Worm (Caenorhabditis elegans) whole organism, mixed stage, embryonic: ENCODE data around the gene cdr-6.
A peak's percentile ranks its signal among the peaks of the same experiment; 100 is the strongest.

Experiments
- bed-3 ChIP-seq: fragments of 200-800 bp; sonication (Bioruptor generic); optimal IDR thresholded peaks from 3 replicates; lab custom pipeline; 2018; ENCODE audit warnings: mild to moderate bottlenecking, missing genetic modification characterization, moderate library complexity, missing compliant biosample characterization
- blmp-1 ChIP-seq: fragments of 150-350 bp; optimal IDR thresholded peaks from 2 replicates; lab custom pipeline; 2014; ENCODE audit warnings: missing biosample characterization, missing genetic modification characterization
- ceh-83 ChIP-seq: fragments of 200-800 bp; sonication (Bioruptor generic); optimal IDR thresholded peaks from 2 replicates; lab custom pipeline; 2018; ENCODE audit warnings: mild to moderate bottlenecking, missing genetic modification characterization, missing compliant biosample characterization
- ces-1 ChIP-seq: fragments of 150-350 bp; optimal IDR thresholded peaks from 2 replicates; lab custom pipeline; 2014; ENCODE audit warnings: missing biosample characterization, missing genetic modification reagents, missing genetic modification characterization
- cnd-1 ChIP-seq: fragments of 200-800 bp; sonication (Bioruptor generic); optimal IDR thresholded peaks from 2 replicates; lab custom pipeline; 2018; ENCODE audit warnings: mild to moderate bottlenecking, missing genetic modification characterization, missing compliant biosample characterization
- drap-1 ChIP-seq: fragments of 200-800 bp; sonication (Bioruptor generic); optimal IDR thresholded peaks from 3 replicates; lab custom pipeline; 2018; ENCODE audit warnings: mild to moderate bottlenecking, missing genetic modification characterization, missing compliant biosample characterization
- elt-1 ChIP-seq: sonication (generic microtip); optimal IDR thresholded peaks from 2 replicates; lab custom pipeline; 2017; ENCODE audit warnings: missing genetic modification characterization, mild to moderate bottlenecking, missing compliant biosample characterization, antibody characterized with exemption, moderate library complexity, borderline replicate concordance; ENCODE audit not compliant: insufficient read depth
- elt-3 ChIP-seq: fragments of 150-350 bp; optimal IDR thresholded peaks from 2 replicates; lab custom pipeline; 2014; ENCODE audit warnings: missing biosample characterization, missing genetic modification characterization
- flh-1 ChIP-seq: fragments of 200-800 bp; sonication (Bioruptor generic); optimal IDR thresholded peaks from 2 replicates; lab custom pipeline; 2018; ENCODE audit warnings: mild to moderate bottlenecking, missing genetic modification characterization, moderate library complexity, missing compliant biosample characterization
- ham-2 ChIP-seq: fragments of 200-800 bp; sonication (Bioruptor generic); optimal IDR thresholded peaks from 2 replicates; lab custom pipeline; 2018; ENCODE audit warnings: mild to moderate bottlenecking, missing genetic modification characterization, missing compliant biosample characterization
- hlh-1 ChIP-seq: fragments of 150-350 bp; optimal IDR thresholded peaks from 2 replicates; lab custom pipeline; 2014; ENCODE audit warnings: missing biosample characterization, missing genetic modification reagents, missing genetic modification characterization
- lin-13 ChIP-seq: fragments of 150-350 bp; optimal IDR thresholded peaks from 2 replicates; lab custom pipeline; 2014; ENCODE audit warnings: missing biosample characterization, missing genetic modification characterization
- lin-32 ChIP-seq: fragments of 200-800 bp; sonication (Bioruptor generic); optimal IDR thresholded peaks from 2 replicates; lab custom pipeline; 2018; ENCODE audit warnings: mild to moderate bottlenecking, missing genetic modification characterization, missing compliant biosample characterization
- lsy-2 ChIP-seq: fragments of 150-350 bp; optimal IDR thresholded peaks from 2 replicates; lab custom pipeline; 2014; ENCODE audit warnings: missing biosample characterization, missing genetic modification characterization
- mab-5 ChIP-seq: fragments of 150-350 bp; optimal IDR thresholded peaks from 2 replicates; lab custom pipeline; 2014; ENCODE audit warnings: missing biosample characterization, missing genetic modification characterization
- mep-1 ChIP-seq: fragments of 150-350 bp; optimal IDR thresholded peaks from 2 replicates; lab custom pipeline; 2017; ENCODE audit warnings: missing biosample characterization, missing genetic modification reagents, missing genetic modification characterization, inconsistent platforms
- mls-2 ChIP-seq: sonication (generic microtip); optimal IDR thresholded peaks from 2 replicates; lab custom pipeline; 2016; ENCODE audit warnings: mild to moderate bottlenecking, missing genetic modification characterization, moderate library complexity, missing compliant biosample characterization
- nhr-12 ChIP-seq: fragments of 150-350 bp; optimal IDR thresholded peaks from 2 replicates; lab custom pipeline; 2014; ENCODE audit warnings: missing biosample characterization, missing genetic modification characterization
- nhr-237 ChIP-seq: fragments of 150-350 bp; optimal IDR thresholded peaks from 2 replicates; lab custom pipeline; 2014; ENCODE audit warnings: missing biosample characterization, missing genetic modification characterization
- nhr-28 ChIP-seq: fragments of 150-350 bp; optimal IDR thresholded peaks from 2 replicates; lab custom pipeline; 2014; ENCODE audit warnings: missing biosample characterization, missing genetic modification characterization
- nhr-76 ChIP-seq: sonication (generic microtip); optimal IDR thresholded peaks from 2 replicates; lab custom pipeline; 2017; ENCODE audit warnings: missing biosample characterization, missing genetic modification characterization
- pha-4 ChIP-seq: fragments of 150-350 bp; optimal IDR thresholded peaks from 2 replicates; lab custom pipeline; 2018; ENCODE audit warnings: missing biosample characterization, missing genetic modification reagents, missing genetic modification characterization
- sem-2 ChIP-seq: fragments of 200-800 bp; sonication (Bioruptor generic); optimal IDR thresholded peaks from 2 replicates; lab custom pipeline; 2018; ENCODE audit warnings: mild to moderate bottlenecking, missing genetic modification characterization, missing compliant biosample characterization
- snpc-4 ChIP-seq: fragments of 150-350 bp; optimal IDR thresholded peaks from 2 replicates; lab custom pipeline; 2014; ENCODE audit warnings: missing biosample characterization, missing genetic modification characterization
- sptf-1 ChIP-seq: sonication (generic microtip); optimal IDR thresholded peaks from 2 replicates; lab custom pipeline; 2017; ENCODE audit warnings: mild to moderate bottlenecking, missing genetic modification characterization, moderate library complexity, missing compliant biosample characterization
- tbx-8 ChIP-seq: fragments of 200-800 bp; sonication (Bioruptor generic); optimal IDR thresholded peaks from 2 replicates; lab custom pipeline; 2018; ENCODE audit warnings: mild to moderate bottlenecking, missing genetic modification characterization, moderate library complexity, missing compliant biosample characterization
- unc-120 ChIP-seq: sonication (generic microtip); optimal IDR thresholded peaks from 2 replicates; lab custom pipeline; 2017; ENCODE audit warnings: missing genetic modification characterization, missing compliant biosample characterization; ENCODE audit not compliant: poor library complexity, severe bottlenecking

The cdr-6 gene

ce11 chrV:12432111-12432510, 18.6 kb upstream of the cdr-6 start, which contains the start of gene C54D10.13:
Gene C54D10.13, minus strand, starts transcription at chrV:12432289.
- TF ChIP-seq mep-1 (tag; lab: Kevin White, UChicago), result no peak
- TF ChIP-seq flh-1 (GFP tag; lab: Kevin White, UChicago), result no peak
- TF ChIP-seq unc-120, result no peak

DNA sequence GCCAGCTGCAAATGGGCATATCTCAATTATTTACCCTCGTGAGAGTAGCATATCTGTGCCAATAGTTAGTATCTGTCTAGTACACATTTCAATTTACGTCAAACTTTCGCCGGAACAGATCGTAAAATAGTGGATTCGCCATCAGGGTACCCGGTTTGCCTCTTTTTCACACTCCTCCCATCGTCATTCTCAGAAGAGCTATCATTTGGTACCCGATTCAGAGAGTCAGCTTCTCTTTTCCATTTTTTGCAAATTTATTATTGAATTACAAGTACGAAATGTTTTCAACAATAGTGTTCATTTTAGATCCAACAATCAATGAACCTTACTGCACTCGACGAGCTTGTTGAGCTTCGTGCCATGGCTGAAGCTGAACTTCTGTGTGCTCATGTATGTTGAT, 15.5 kb upstream of the cdr-6 start, which contains the start of gene C54D10.5:
TSS of gene C54D10.5 (plus strand) at position 301 of the 400 bp plus-strand sequence.
- TF ChIP-seq bed-3 (GFP tag; lab: Kevin White, UChicago) (no peak), tbx-8 (GFP tag; lab: Kevin White, UChicago) (no peak), ces-1 (GFP tag; lab: Kevin White, UChicago) (no peak), elt-1 (tag; lab: Kevin White, UChicago) (no peak), lin-13 (tag; lab: Kevin White, UChicago) (no peak), nhr-12 (tag; lab: Kevin White, UChicago) (no peak), unc-120 (no peak), nhr-28 (tag; lab: Kevin White, UChicago) (no peak), hlh-1 (no peak), flh-1 (GFP tag; lab: Kevin White, UChicago) (no peak)

DNA sequence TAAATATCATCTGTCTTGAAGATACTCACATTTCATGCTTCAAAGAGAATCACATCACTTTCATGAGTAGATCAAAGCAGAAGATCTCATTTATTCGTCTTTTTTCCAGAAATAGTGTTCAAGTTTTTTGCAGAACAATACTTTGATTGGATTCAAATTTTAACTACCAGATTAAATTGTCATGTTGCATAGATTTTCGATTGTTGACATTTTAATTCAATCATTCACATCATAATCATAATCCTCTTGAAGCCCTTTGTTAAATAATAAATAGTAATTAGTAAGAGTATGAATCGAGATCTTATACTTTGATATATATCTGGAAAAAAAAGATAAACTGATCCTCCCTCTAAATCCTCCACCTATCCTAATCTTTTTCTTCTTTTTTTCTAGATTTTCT, 14.3 kb upstream of the cdr-6 start:
- TF ChIP-seq cnd-1 (tag; lab: Kevin White, UChicago) (no peak), tbx-8 (GFP tag; lab: Kevin White, UChicago) (no peak), sem-2 (GFP tag; lab: Kevin White, UChicago) (no peak)

DNA sequence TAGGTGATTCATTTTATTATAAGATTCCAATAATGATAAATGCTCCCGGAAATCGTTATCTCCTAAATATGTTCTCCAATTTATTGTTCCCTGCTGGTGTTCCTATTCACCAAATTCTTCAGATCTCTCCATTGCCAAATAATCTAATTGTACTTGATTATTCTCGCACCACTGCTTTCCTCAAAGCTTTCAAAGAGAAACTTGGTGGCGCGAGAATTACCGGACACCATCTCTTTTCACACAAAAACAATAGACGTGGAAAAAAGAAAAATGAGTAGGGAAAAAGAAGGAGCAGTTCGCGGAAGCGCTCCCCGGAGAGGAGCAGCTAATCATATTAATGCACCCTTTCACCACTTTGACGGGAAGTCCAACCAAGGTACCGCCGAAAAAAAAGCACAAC, 7.9 kb upstream of the cdr-6 start:
- TF ChIP-seq ces-1 (GFP tag; lab: Kevin White, UChicago), result peak; percentile 74
- no peak for TF ChIP-seq mep-1 (tag; lab: Kevin White, UChicago)

DNA sequence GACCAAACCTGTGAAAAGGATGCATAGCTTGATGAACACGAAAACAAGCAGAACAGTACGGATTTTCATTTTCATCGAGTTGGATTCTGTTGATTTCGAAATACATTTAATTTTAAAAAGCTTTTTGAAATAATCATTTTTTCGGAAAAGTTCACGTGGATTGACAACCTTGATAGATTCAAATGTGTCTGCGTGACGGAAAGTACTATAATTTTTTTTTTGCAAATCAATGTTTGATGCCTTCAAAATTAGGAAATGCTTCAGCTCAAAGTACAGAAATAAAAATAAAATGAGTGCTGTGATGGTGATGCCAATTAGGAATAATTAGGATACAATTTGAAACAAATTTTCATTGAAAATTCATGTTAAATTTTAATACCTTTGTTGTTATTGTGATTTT, 7.3 kb upstream of the cdr-6 start, which contains the start of gene C54D10.4:
TSS of gene C54D10.4 (minus strand) at position 101 of the 400 bp plus-strand sequence.
- no peak for TF ChIP-seq blmp-1 (tag; lab: Kevin White, UChicago)
- no peak for TF ChIP-seq elt-3
- no peak for TF ChIP-seq snpc-4 (tag; lab: Kevin White, UChicago)
- TF ChIP-seq mab-5 (tag; lab: Kevin White, UChicago), result no peak
- TF ChIP-seq lin-13 (tag; lab: Kevin White, UChicago), result no peak
- no peak for TF ChIP-seq mep-1 (tag; lab: Kevin White, UChicago)
- TF ChIP-seq ceh-83, result no peak
- TF ChIP-seq lin-32 (GFP tag; lab: Kevin White, UChicago), result no peak
- TF ChIP-seq tbx-8 (GFP tag; lab: Kevin White, UChicago), result no peak

- TF ChIP-seq lin-13 (tag; lab: Kevin White, UChicago), result no peak
- TF ChIP-seq nhr-12 (tag; lab: Kevin White, UChicago), result no peak
- no peak for TF ChIP-seq tbx-8 (GFP tag; lab: Kevin White, UChicago)
- no peak for TF ChIP-seq ham-2 (GFP tag; lab: Kevin White, UChicago)
- no peak for TF ChIP-seq mep-1 (tag; lab: Kevin White, UChicago)
- TF ChIP-seq nhr-237 (tag; lab: Kevin White, UChicago), result no peak
- no peak for TF ChIP-seq flh-1 (GFP tag; lab: Kevin White, UChicago)
- TF ChIP-seq ces-1 (GFP tag; lab: Kevin White, UChicago), result no peak
- TF ChIP-seq ceh-83, result no peak
- TF ChIP-seq pha-4 (tag; lab: Kevin White, UChicago), result no peak
- no peak for TF ChIP-seq lsy-2 (tag; lab: Kevin White, UChicago)
- TF ChIP-seq nhr-28 (tag; lab: Kevin White, UChicago), result no peak
- no peak for TF ChIP-seq sptf-1 (tag; lab: Kevin White, UChicago)
- TF ChIP-seq nhr-76, result no peak
- TF ChIP-seq mls-2 (tag; lab: Kevin White, UChicago), result no peak
- no peak for TF ChIP-seq sem-2 (GFP tag; lab: Kevin White, UChicago)
- no peak for TF ChIP-seq bed-3 (GFP tag; lab: Kevin White, UChicago)
- no peak for TF ChIP-seq drap-1
Measured at ce11 chrV:12418292-12418691, 4.8 kb upstream of the cdr-6 start, which contains the start of gene C54D10.3. Gene C54D10.3, plus strand, starts transcription at chrV:12418592.
